Fruit fly (Drosophila melanogaster) whole organism, embryonic: ENCODE measurements around the gene HINT1.

Experiments
- ATbp ChIP-seq: fragments of 200-800 bp; sonication (Bioruptor generic); optimal IDR thresholded peaks from 2 replicates; lab custom pipeline; 2017; ENCODE audit warnings: missing biosample characterization, mild to moderate bottlenecking, missing genetic modification characterization, missing genetic modification reagents
- Atf3 ChIP-seq: fragments of 200-800 bp; sonication (Bioruptor generic); optimal IDR thresholded peaks from 3 replicates; lab custom pipeline; 2016; ENCODE audit warnings: missing biosample characterization, missing genetic modification characterization
- Awh ChIP-seq: fragments of 200-800 bp; sonication (Bioruptor generic); IDR thresholded peaks from 2 replicates; pipeline ENCODE4, ENCODE4 v1.3.6; 2022; ENCODE audit warnings: missing biosample characterization, missing genetic modification characterization
- CG10267 ChIP-seq: fragments of 200-800 bp; sonication (Bioruptor generic); optimal IDR thresholded peaks from 2 replicates; lab custom pipeline; 2018; ENCODE audit warnings: missing biosample characterization, mild to moderate bottlenecking, missing genetic modification characterization, moderate library complexity
- CG11398 ChIP-seq: fragments of 200-800 bp; sonication (Bioruptor generic); optimal IDR thresholded peaks from 2 replicates; lab custom pipeline; 2016; ENCODE audit warnings: missing biosample characterization, missing genetic modification characterization
- CG11456 ChIP-seq: fragments of 200-800 bp; sonication (Bioruptor generic); IDR thresholded peaks from 3 replicates; pipeline ENCODE4 v1.3.6; 2022; ENCODE audit warnings: missing biosample characterization, missing genetic modification characterization
- CG12071 ChIP-seq: fragments of 200-800 bp; sonication (Bioruptor generic); optimal IDR thresholded peaks from 3 replicates; lab custom pipeline; 2018; ENCODE audit warnings: missing biosample characterization, mild to moderate bottlenecking, missing genetic modification characterization
- CG13894 ChIP-seq: fragments of 200-800 bp; sonication (Bioruptor generic); optimal IDR thresholded peaks from 3 replicates; lab custom pipeline; 2018; ENCODE audit warnings: missing biosample characterization, mild to moderate bottlenecking, missing genetic modification characterization, moderate library complexity
- CG15479 ChIP-seq: fragments of 200-800 bp; sonication (Bioruptor generic); optimal IDR thresholded peaks from 3 replicates; lab custom pipeline; 2019; ENCODE audit warnings: missing biosample characterization, mild to moderate bottlenecking, missing genetic modification characterization, moderate library complexity
- CG15696 ChIP-seq: fragments of 200-800 bp; sonication (Bioruptor generic); optimal IDR thresholded peaks from 2 replicates; lab custom pipeline; 2019; ENCODE audit warnings: missing biosample characterization, mild to moderate bottlenecking, missing genetic modification characterization, moderate library complexity
- CG18262 ChIP-seq: fragments of 200-800 bp; optimal IDR thresholded peaks from 3 replicates; lab custom pipeline; 2019; ENCODE audit warnings: missing biosample characterization, mild to moderate bottlenecking, missing genetic modification characterization, moderate library complexity
- CG2875 ChIP-seq: fragments of 200-800 bp; sonication (Bioruptor generic); optimal IDR thresholded peaks from 2 replicates; lab custom pipeline; 2017; ENCODE audit warnings: missing biosample characterization, mild to moderate bottlenecking, missing genetic modification characterization, missing genetic modification reagents
- CG2889 ChIP-seq: fragments of 200-800 bp; sonication (Bioruptor generic); IDR thresholded peaks from 3 replicates; pipeline ENCODE4 v1.3.6; 2022; ENCODE audit warnings: missing biosample characterization, missing genetic modification characterization
- CG30403 ChIP-seq: fragments of 200-800 bp; sonication (Bioruptor generic); optimal IDR thresholded peaks from 3 replicates; lab custom pipeline; 2016; ENCODE audit warnings: missing biosample characterization, missing genetic modification characterization
- CG34376 ChIP-seq: fragments of 200-800 bp; sonication (Bioruptor generic); optimal IDR thresholded peaks from 2 replicates; lab custom pipeline; 2018; ENCODE audit warnings: missing biosample characterization, mild to moderate bottlenecking, missing genetic modification characterization
- CG3995 ChIP-seq: fragments of 200-800 bp; sonication (Bioruptor generic); optimal IDR thresholded peaks from 3 replicates; lab custom pipeline; 2016; ENCODE audit warnings: missing biosample characterization, missing genetic modification characterization
- CG4617 ChIP-seq: fragments of 200-800 bp; sonication (Bioruptor generic); optimal IDR thresholded peaks from 3 replicates; lab custom pipeline; 2016; ENCODE audit warnings: missing biosample characterization, missing genetic modification characterization, borderline replicate concordance
- CG4820 ChIP-seq: fragments of 200-800 bp; sonication (Bioruptor generic); optimal IDR thresholded peaks from 3 replicates; lab custom pipeline; 2016; ENCODE audit warnings: missing biosample characterization, missing genetic modification characterization
- CG5245 ChIP-seq: fragments of 200-800 bp; sonication (Bioruptor generic); optimal IDR thresholded peaks from 3 replicates; lab custom pipeline; 2016; ENCODE audit warnings: missing biosample characterization, missing genetic modification characterization
- CG7786 ChIP-seq: fragments of 200-800 bp; sonication (Bioruptor generic); optimal IDR thresholded peaks from 2 replicates; lab custom pipeline; 2016; ENCODE audit warnings: missing biosample characterization, missing genetic modification characterization
- CG7963 ChIP-seq: fragments of 200-800 bp; sonication (Bioruptor generic); IDR thresholded peaks from 3 replicates; pipeline ENCODE4 v1.3.6; 2022; ENCODE audit warnings: missing biosample characterization, missing genetic modification characterization; ENCODE audit not compliant: partially characterized antibody
- CG8359 ChIP-seq: fragments of 200-800 bp; sonication (Bioruptor generic); optimal IDR thresholded peaks from 2 replicates; lab custom pipeline; 2017; ENCODE audit warnings: missing biosample characterization, mild to moderate bottlenecking, missing genetic modification characterization, borderline replicate concordance
- CG9727 ChIP-seq: fragments of 200-800 bp; sonication (Bioruptor generic); optimal IDR thresholded peaks from 3 replicates; lab custom pipeline; 2017; ENCODE audit warnings: missing biosample characterization, mild to moderate bottlenecking, missing genetic modification characterization
- CHES-1-like ChIP-seq: fragments of 200-800 bp; sonication (Bioruptor generic); optimal IDR thresholded peaks from 2 replicates; lab custom pipeline; 2016; ENCODE audit warnings: missing biosample characterization, missing genetic modification characterization
- CoRest ChIP-seq: fragments of 200-800 bp; sonication (Bioruptor generic); optimal IDR thresholded peaks from 3 replicates; lab custom pipeline; 2018; ENCODE audit warnings: missing biosample characterization, mild to moderate bottlenecking, missing genetic modification characterization, moderate library complexity
- Hey ChIP-seq: fragments of 200-800 bp; sonication (Bioruptor generic); optimal IDR thresholded peaks from 3 replicates; lab custom pipeline; 2018; ENCODE audit warnings: missing biosample characterization, mild to moderate bottlenecking, missing genetic modification characterization
- Hr51 ChIP-seq, 2 experiments: fragments of 200-800 bp; sonication (Bioruptor generic); optimal IDR thresholded peaks; 2 replicates in 1 of 2; 3 replicates in 1 of 2; lab custom pipeline; 2016 to 2018; ENCODE audit warnings: missing biosample characterization in 2 of 2, missing genetic modification characterization in 2 of 2, mild to moderate bottlenecking in 1 of 2, moderate library complexity in 1 of 2
- Kr ChIP-seq: fragments of 200-800 bp; sonication (Bioruptor generic); optimal IDR thresholded peaks from 2 replicates; lab custom pipeline; 2017; ENCODE audit warnings: missing biosample characterization, mild to moderate bottlenecking, missing genetic modification characterization
- NC2α ChIP-seq: fragments of 200-800 bp; sonication (Bioruptor generic); optimal IDR thresholded peaks from 2 replicates; lab custom pipeline; 2016; ENCODE audit warnings: missing biosample characterization, missing genetic modification characterization
- NFAT ChIP-seq: fragments of 200-800 bp; sonication (Bioruptor generic); IDR thresholded peaks from 2 replicates; pipeline ENCODE4 v1.3.6; 2022; ENCODE audit warnings: missing biosample characterization, missing genetic modification characterization
- Rx ChIP-seq: fragments of 200-800 bp; sonication (Bioruptor generic); IDR thresholded peaks from 2 replicates; pipeline ENCODE4 v1.3.6; 2022; ENCODE audit warnings: missing biosample characterization, missing genetic modification characterization
- ap ChIP-seq: fragments of 200-800 bp; sonication (Bioruptor generic); IDR thresholded peaks from 2 replicates; pipeline ENCODE4 v1.3.6; 2022; ENCODE audit warnings: missing biosample characterization, missing genetic modification characterization
- cad ChIP-seq: fragments of >200 bp; optimal IDR thresholded peaks from 2 replicates; lab custom pipeline; 2017; ENCODE audit warnings: missing biosample characterization, missing genetic modification characterization
- caup ChIP-seq: fragments of 200-800 bp; sonication (Bioruptor generic); optimal IDR thresholded peaks from 3 replicates; lab custom pipeline; 2017; ENCODE audit warnings: missing biosample characterization, mild to moderate bottlenecking, missing genetic modification characterization, moderate library complexity; ENCODE audit not compliant: severe bottlenecking
- ci ChIP-seq: fragments of 200-800 bp; sonication (Bioruptor generic); IDR thresholded peaks from 3 replicates; pipeline ENCODE4 v1.3.6; 2022; ENCODE audit warnings: missing biosample characterization, missing genetic modification characterization
- gro ChIP-seq: fragments of 200-800 bp; sonication (Bioruptor generic); optimal IDR thresholded peaks from 2 replicates; lab custom pipeline; 2016; ENCODE audit warnings: missing biosample characterization, missing genetic modification characterization
- gsb ChIP-seq: fragments of 200-800 bp; sonication (Bioruptor generic); IDR thresholded peaks from 2 replicates; pipeline ENCODE4 v1.3.6; 2022; ENCODE audit warnings: missing biosample characterization, missing genetic modification characterization
- hbn ChIP-seq: fragments of 200-800 bp; sonication (Bioruptor generic); IDR thresholded peaks from 2 replicates; pipeline ENCODE4 v1.3.6; 2022; ENCODE audit warnings: missing biosample characterization, missing genetic modification characterization; ENCODE audit not compliant: partially characterized antibody
- insv ChIP-seq, 2 experiments: fragments of 200-800 bp; sonication (Bioruptor generic); optimal IDR thresholded peaks; 3 replicates each; lab custom pipeline; 2016 to 2018; ENCODE audit warnings: missing biosample characterization in 2 of 2, missing genetic modification characterization in 2 of 2
- inv ChIP-seq: fragments of 200-800 bp; sonication (Bioruptor generic); IDR thresholded peaks from 2 replicates; pipeline ENCODE4 v1.3.6; 2022; ENCODE audit warnings: missing biosample characterization, missing genetic modification characterization; ENCODE audit not compliant: partially characterized antibody
- kay ChIP-seq: fragments of 200-800 bp; sonication (Bioruptor generic); optimal IDR thresholded peaks from 2 replicates; lab custom pipeline; 2016; ENCODE audit warnings: missing biosample characterization, missing genetic modification characterization
- lab ChIP-seq: fragments of 200-800 bp; sonication (Bioruptor generic); optimal IDR thresholded peaks from 3 replicates; lab custom pipeline; 2017; ENCODE audit warnings: missing biosample characterization, missing genetic modification characterization, mild to moderate bottlenecking, moderate library complexity, missing genetic modification reagents
- lola ChIP-seq, 3 experiments: fragments of >200 bp in 2 of 3; fragments of 200-800 bp in 1 of 3; sonication (Bioruptor generic) in 1 of 3; optimal IDR thresholded peaks; 2 replicates each; lab custom pipeline; 2017 to 2019; ENCODE audit warnings: missing biosample characterization in 3 of 3, missing genetic modification characterization in 3 of 3, mild to moderate bottlenecking in 1 of 3, moderate library complexity in 1 of 3
- maf-S ChIP-seq: fragments of 200-800 bp; sonication (Bioruptor generic); optimal IDR thresholded peaks from 2 replicates; lab custom pipeline; 2016; ENCODE audit warnings: missing biosample characterization, missing genetic modification characterization
- p53 ChIP-seq: fragments of 200-800 bp; sonication (Bioruptor generic); optimal IDR thresholded peaks from 2 replicates; lab custom pipeline; 2016; ENCODE audit warnings: missing biosample characterization, missing genetic modification characterization
- ranshi ChIP-seq: fragments of 200-800 bp; sonication (Bioruptor generic); IDR thresholded peaks from 2 replicates; pipeline ENCODE4 v1.3.6; 2022; ENCODE audit warnings: missing biosample characterization, missing genetic modification characterization
- sim ChIP-seq: fragments of 200-800 bp; sonication (Bioruptor generic); IDR thresholded peaks from 2 replicates; pipeline ENCODE4 v1.3.6; 2022; ENCODE audit warnings: missing biosample characterization, missing genetic modification characterization
- sr ChIP-seq: fragments of 200-800 bp; sonication (Bioruptor generic); IDR thresholded peaks from 3 replicates; pipeline ENCODE4 v1.3.6; 2022; ENCODE audit warnings: missing biosample characterization, missing genetic modification characterization
- toy ChIP-seq: fragments of 200-800 bp; sonication (Bioruptor generic); IDR thresholded peaks from 2 replicates; pipeline ENCODE4 v1.3.6; 2022; ENCODE audit warnings: missing biosample characterization, missing genetic modification characterization
- trh ChIP-seq: fragments of 200-800 bp; sonication (Bioruptor generic); optimal IDR thresholded peaks from 2 replicates; lab custom pipeline; 2016; ENCODE audit warnings: missing biosample characterization, missing genetic modification characterization
- vnd ChIP-seq: fragments of 200-800 bp; sonication (Bioruptor generic); IDR thresholded peaks from 3 replicates; pipeline ENCODE4 v1.3.6; 2022; ENCODE audit warnings: missing biosample characterization, missing genetic modification characterization; ENCODE audit not compliant: partially characterized antibody

The HINT1 gene

DNA sequence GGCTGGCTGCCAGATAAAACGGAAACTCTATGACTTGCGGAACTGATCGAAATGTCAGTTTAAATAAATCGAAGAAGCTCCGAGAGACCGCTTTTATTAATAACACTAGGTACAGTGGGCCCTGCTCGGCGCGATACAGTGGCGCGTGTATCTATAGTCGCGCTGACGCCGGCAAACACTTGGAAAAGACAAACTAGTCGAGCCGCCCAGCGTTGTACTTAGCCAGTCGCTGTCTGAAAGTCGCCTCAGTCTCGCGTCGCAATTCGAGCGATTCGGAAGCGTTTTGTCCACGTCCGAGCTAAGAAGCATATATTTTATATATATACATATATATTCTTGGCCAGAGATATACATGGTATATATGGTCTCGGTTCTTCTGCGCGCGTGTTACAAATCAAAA lies 40.1 kb upstream of the HINT1 start (continued):
- TF ChIP-seq Hr51 (GFP tag; optimal IDR thresholded peaks at IDR 0.05; lab: Kevin White, UChicago) (peak in 1 of 2 experiments; percentile 26), Kr (GFP tag; lab: Kevin White, UChicago) (no peak), CHES-1-like (GFP tag; lab: Kevin White, UChicago) (no peak), p53 (GFP tag; lab: Kevin White, UChicago) (no peak), CG9727 (GFP tag; lab: Kevin White, UChicago) (no peak), lola (GFP tag; optimal IDR thresholded peaks at IDR 0.05; lab: Kevin White, UChicago) (no peak), vnd (GFP tag; lab: Robert Waterston, UW) (no peak), CG8359 (GFP tag; lab: Kevin White, UChicago) (peak; percentile 84), Rx (GFP tag; lab: Robert Waterston, UW) (no peak; the same call in 1 of the 2 replicates), ranshi (GFP tag; lab: Robert Waterston, UW) (0 out of 2 replicates have a peak, but pooled peaks have one; percentile 29), trh (GFP tag; lab: Kevin White, UChicago) (no peak), Hey (tag; lab: Kevin White, UChicago) (no peak), CG18262 (tag; lab: Kevin White, UChicago) (peak; percentile 1), caup (GFP tag; lab: Kevin White, UChicago) (peak; percentile 51), sr (0 out of 3 replicates have a peak, but pooled peaks have one; percentile 26), CG10267 (no peak), gsb (GFP tag; lab: Robert Waterston, UW) (peak; percentile 72), Atf3 (no peak), insv (GFP tag; optimal IDR thresholded peaks at IDR 0.05; lab: Kevin White, UChicago) (no peak), gro (GFP tag; lab: Kevin White, UChicago) (no peak), ATbp (no peak), CG11398 (GFP tag; lab: Kevin White, UChicago) (no peak), toy (GFP tag; lab: Robert Waterston, UW) (no peak), CG5245 (GFP tag; lab: Kevin White, UChicago) (no peak), cad (GFP tag; lab: Kevin White, UChicago) (no peak), CG7963 (GFP tag; lab: Robert Waterston, UW) (no peak), hbn (GFP tag; lab: Robert Waterston, UW) (no peak), maf-S (GFP tag; lab: Kevin White, UChicago) (no peak), CG11456 (GFP tag; lab: Robert Waterston, UW) (peak; percentile 83), CoRest (tag; lab: Kevin White, UChicago) (no peak), CG2875 (GFP tag; lab: Kevin White, UChicago) (no peak), CG15479 (GFP tag; lab: Kevin White, UChicago) (no peak), CG4820 (GFP tag; lab: Kevin White, UChicago) (no peak), CG4617 (GFP tag; lab: Kevin White, UChicago) (no peak), kay (no peak), inv (GFP tag; lab: Robert Waterston, UW) (no peak), lab (GFP tag; lab: Kevin White, UChicago) (peak; percentile 74), ci (GFP tag; lab: Robert Waterston, UW) (no peak), CG2889 (no peak), ap (GFP tag; lab: Robert Waterston, UW) (no peak), CG30403 (GFP tag; lab: Kevin White, UChicago) (peak; percentile 18), CG7786 (GFP tag; lab: Kevin White, UChicago) (no peak), CG12071 (GFP tag; lab: Kevin White, UChicago) (peak; percentile 66), CG3995 (GFP tag; lab: Kevin White, UChicago) (no peak), CG15696 (tag; lab: Kevin White, UChicago) (no peak), NC2α (GFP tag; lab: Kevin White, UChicago) (no peak), sim (GFP tag; lab: Robert Waterston, UW) (no peak), CG34376 (peak; percentile 17), NFAT (GFP tag; lab: Robert Waterston, UW) (peak; percentile 93), CG13894 (tag; lab: Kevin White, UChicago) (peak; percentile 54), Awh (GFP tag; lab: Robert Waterston, UW) (no peak)
